Worm (Caenorhabditis elegans): ENCODE results near the gene F35C11.6.

The F35C11.6 gene

ce11 chrII:8223422-8223821, 35.5 kb downstream of the F35C11.6 start:
- TF ChIP-seq unc-39 (tag; optimal IDR thresholded peaks at IDR 0.05) (no peak), fos-1 (tag; optimal IDR thresholded peaks at IDR 0.05) (no peak), F13H6.1 (tag; optimal IDR thresholded peaks at IDR 0.05) (no peak), aly-2 (tag; optimal IDR thresholded peaks at IDR 0.05) (no peak)

ce11 chrII:8222309-8223065, 36.5 kb downstream of the F35C11.6 start, which contains the start of gene dab-1:
TSS of gene dab-1 (plus strand) at chrII:8222386.
- TF ChIP-seq unc-55 (GFP tag; optimal IDR thresholded peaks at IDR 0.05) (peak; percentile 28), lin-13 (GFP tag; optimal IDR thresholded peaks at IDR 0.05) (no peak), sma-3 (GFP tag; optimal IDR thresholded peaks at IDR 0.05) (peak; percentile 9), nhr-23 (tag; optimal IDR thresholded peaks at IDR 0.05) (no peak), egl-27 (tag; optimal IDR thresholded peaks at IDR 0.05) (no peak), ama-1 (optimal IDR thresholded peaks at IDR 0.05) (no peak), sma-9 (GFP tag; optimal IDR thresholded peaks at IDR 0.05) (no peak), sma-9 (tag; optimal IDR thresholded peaks at IDR 0.05) (no peak), ztf-11 (tag; optimal IDR thresholded peaks at IDR 0.05) (no peak), lin-39 (tag; optimal IDR thresholded peaks at IDR 0.05) (no peak), dmd-4 (tag; optimal IDR thresholded peaks at IDR 0.05) (no peak), nhr-129 (tag; optimal IDR thresholded peaks at IDR 0.05) (peak; percentile 68), fos-1 (tag; optimal IDR thresholded peaks at IDR 0.05) (peak; percentile 35), lsy-2 (tag; optimal IDR thresholded peaks at IDR 0.05) (peak in 1 of 2 experiments; percentile 32), ceh-82 (tag; optimal IDR thresholded peaks at IDR 0.05) (no peak), sem-4 (tag; optimal IDR thresholded peaks at IDR 0.05) (peak; percentile 61), nhr-25 (tag; optimal IDR thresholded peaks at IDR 0.05) (peak; percentile 86), lin-11 (tag; optimal IDR thresholded peaks at IDR 0.05) (no peak), elt-3 (tag; optimal IDR thresholded peaks at IDR 0.05) (no peak), mdl-1 (tag; optimal IDR thresholded peaks at IDR 0.05) (peak in 1 of 2 experiments; percentile 29), blmp-1 (tag; optimal IDR thresholded peaks at IDR 0.05; ENCODE audit: insufficient read depth) (peak; percentile 10), nhr-21 (tag; optimal IDR thresholded peaks at IDR 0.05) (peak; percentile 43), ceh-16 (tag; optimal IDR thresholded peaks at IDR 0.05) (no peak), C34F6.9 (tag; optimal IDR thresholded peaks at IDR 0.05) (peak; percentile 46), alr-1 (tag; optimal IDR thresholded peaks at IDR 0.05) (no peak), ZK546.5 (tag; optimal IDR thresholded peaks at IDR 0.05) (no peak), mab-5 (tag; optimal IDR thresholded peaks at IDR 0.05) (no peak), gmeb-1 (tag; optimal IDR thresholded peaks at IDR 0.05) (no peak), F13H6.1 (tag; optimal IDR thresholded peaks at IDR 0.05) (no peak)

ce11 chrII:8220267-8220666, 38.7 kb downstream of the F35C11.6 start:
- TF ChIP-seq ztf-1 (GFP tag; conservative IDR thresholded peaks at IDR 0.05) = no peak
- no peak for TF ChIP-seq skn-1 (tag; optimal IDR thresholded peaks at IDR 0.05)
- no peak for TF ChIP-seq ZK546.5 (tag; optimal IDR thresholded peaks at IDR 0.05)
- no peak for TF ChIP-seq nhr-11 (tag; optimal IDR thresholded peaks at IDR 0.05)
- no peak for TF ChIP-seq alr-1 (tag; optimal IDR thresholded peaks at IDR 0.05)
- TF ChIP-seq unc-39 (tag; optimal IDR thresholded peaks at IDR 0.05) = no peak
- no peak for TF ChIP-seq nhr-25 (tag; optimal IDR thresholded peaks at IDR 0.05)
- TF ChIP-seq ceh-82 (tag; optimal IDR thresholded peaks at IDR 0.05) = no peak

- TF ChIP-seq mdl-1 (tag; optimal IDR thresholded peaks at IDR 0.05) = no peak
- no peak for TF ChIP-seq nhr-129 (tag; optimal IDR thresholded peaks at IDR 0.05)
- TF ChIP-seq F13H6.1 (tag; optimal IDR thresholded peaks at IDR 0.05) = no peak
- TF ChIP-seq alr-1 (tag; optimal IDR thresholded peaks at IDR 0.05) = no peak
- TF ChIP-seq sma-9 (GFP tag; optimal IDR thresholded peaks at IDR 0.05) = no peak
- TF ChIP-seq sma-9 (tag; optimal IDR thresholded peaks at IDR 0.05) = no peak
- no peak for TF ChIP-seq sma-3 (GFP tag; optimal IDR thresholded peaks at IDR 0.05)
- TF ChIP-seq Y55F3AM.14 (GFP tag; optimal IDR thresholded peaks at IDR 0.05) = no peak
- no peak for TF ChIP-seq R02D3.7 (tag; optimal IDR thresholded peaks at IDR 0.05)
- TF ChIP-seq gmeb-1 (tag; optimal IDR thresholded peaks at IDR 0.05) = no peak
- TF ChIP-seq nhr-11 (tag; optimal IDR thresholded peaks at IDR 0.05) = no peak
- no peak for TF ChIP-seq lin-13 (GFP tag; optimal IDR thresholded peaks at IDR 0.05)
- TF ChIP-seq snpc-4 (tag; optimal IDR thresholded peaks at IDR 0.05) = no peak
- no peak for TF ChIP-seq mbf-1 (tag; optimal IDR thresholded peaks at IDR 0.05)
Observed at ce11 chrII:8218266-8218665, 40.7 kb downstream of the F35C11.6 start.
